Worm (Caenorhabditis elegans) whole organism, L1 larva: ENCODE data around the gene F18E9.8.

Experiments used
- C16A3.4 ChIP-seq: fragments of 150-350 bp; optimal IDR thresholded peaks from 2 replicates; lab custom pipeline; 2014; ENCODE audit warnings: missing biosample characterization, missing genetic modification characterization
- F16B12.6 ChIP-seq: fragments of 150-350 bp; optimal IDR thresholded peaks from 2 replicates; lab custom pipeline; 2014; ENCODE audit warnings: missing biosample characterization, missing genetic modification characterization
- Y116A8C.19 ChIP-seq: sonication (generic microtip); optimal IDR thresholded peaks from 2 replicates; lab custom pipeline; 2016; ENCODE audit warnings: missing compliant biosample characterization, missing genetic modification characterization, borderline replicate concordance
- aha-1 ChIP-seq: fragments of 150-350 bp; optimal IDR thresholded peaks from 2 replicates; lab custom pipeline; 2014; ENCODE audit warnings: missing biosample characterization, missing genetic modification characterization
- blmp-1 ChIP-seq: fragments of 150-350 bp; optimal IDR thresholded peaks from 2 replicates; lab custom pipeline; 2014; ENCODE audit warnings: missing biosample characterization, missing genetic modification characterization
- ceh-63 ChIP-seq: fragments of 200-800 bp; sonication (Bioruptor generic); optimal IDR thresholded peaks from 2 replicates; lab custom pipeline; 2018; ENCODE audit warnings: mild to moderate bottlenecking, missing genetic modification characterization, missing compliant biosample characterization
- ceh-82 ChIP-seq, 3 experiments: fragments of 150-350 bp in 1 of 3; sonication (generic microtip) in 2 of 3; optimal IDR thresholded peaks; 2 replicates each; lab custom pipeline; 2014 to 2017; ENCODE audit warnings: missing biosample characterization in 3 of 3, missing genetic modification characterization in 3 of 3
- dsc-1 ChIP-seq: sonication (generic microtip); optimal IDR thresholded peaks from 2 replicates; lab custom pipeline; 2016; ENCODE audit warnings: mild to moderate bottlenecking, missing genetic modification characterization, missing compliant biosample characterization
- efl-1 ChIP-seq, 4 experiments: fragments of 150-350 bp; optimal IDR thresholded peaks in 3 of 4; peaks in 1 of 4; 1 replicate in 1 of 4; 2 replicates in 3 of 4; lab custom pipeline; 2014; ENCODE audit warnings: missing biosample characterization in 2 of 4, missing genetic modification characterization in 2 of 4, missing genetic modification reagents in 2 of 4
- egl-27 ChIP-seq, 2 experiments: fragments of 150-350 bp in 1 of 2; sonication (generic microtip); optimal IDR thresholded peaks; 3 replicates each; lab custom pipeline; 2017 to 2018; ENCODE audit warnings: missing biosample characterization in 2 of 2, missing genetic modification characterization in 2 of 2, missing genetic modification reagents in 2 of 2
- elt-2 ChIP-seq: sonication (generic microtip); optimal IDR thresholded peaks from 2 replicates; lab custom pipeline; 2016; ENCODE audit warnings: missing genetic modification characterization, mild to moderate bottlenecking, inconsistent platforms, missing compliant biosample characterization, missing genetic modification reagents
- elt-3 ChIP-seq, 6 experiments: fragments of 150-350 bp in 1 of 6; sonication (generic microtip); optimal IDR thresholded peaks; 2 replicates each; lab custom pipeline; 2017 to 2018; ENCODE audit warnings: missing biosample characterization in 6 of 6, missing genetic modification characterization in 6 of 6, inconsistent platforms in 1 of 6
- fkh-10 ChIP-seq: sonication (generic microtip); optimal IDR thresholded peaks from 2 replicates; lab custom pipeline; 2017; ENCODE audit warnings: missing biosample characterization, missing genetic modification reagents, missing genetic modification characterization
- fkh-4 ChIP-seq: sonication (generic microtip); optimal IDR thresholded peaks from 2 replicates; lab custom pipeline; 2016; ENCODE audit warnings: missing compliant biosample characterization, missing genetic modification characterization, borderline replicate concordance
- fkh-8 ChIP-seq: sonication (generic microtip); optimal IDR thresholded peaks from 2 replicates; lab custom pipeline; 2016; ENCODE audit warnings: mild to moderate bottlenecking, missing genetic modification characterization, missing compliant biosample characterization
- grh-1 ChIP-seq: fragments of 200-800 bp; sonication (Bioruptor generic); IDR thresholded peaks from 2 replicates; pipeline ENCODE4 v1.3.6; 2022; ENCODE audit warnings: missing genetic modification reagents, missing genetic modification characterization, missing compliant biosample characterization
- hlh-17 ChIP-seq: fragments of 200-800 bp; sonication (Bioruptor generic); optimal IDR thresholded peaks from 2 replicates; lab custom pipeline; 2018; ENCODE audit warnings: missing genetic modification characterization, mild to moderate bottlenecking, missing compliant biosample characterization, moderate library complexity, borderline replicate concordance
- hlh-4 ChIP-seq: sonication (generic microtip); optimal IDR thresholded peaks from 2 replicates; lab custom pipeline; 2016; ENCODE audit warnings: mild to moderate bottlenecking, missing genetic modification characterization, missing compliant biosample characterization
- hpl-2 ChIP-seq: fragments of 150-350 bp; optimal IDR thresholded peaks from 2 replicates; lab custom pipeline; 2014; ENCODE audit warnings: missing biosample characterization, missing genetic modification reagents, missing genetic modification characterization
- isw-1 ChIP-seq: fragments of 200-800 bp; sonication (Bioruptor generic); IDR thresholded peaks from 2 replicates; pipeline ENCODE4 v1.3.6; 2022; ENCODE audit warnings: missing genetic modification characterization, missing compliant biosample characterization
- jun-1 ChIP-seq: fragments of 150-350 bp; optimal IDR thresholded peaks from 2 replicates; lab custom pipeline; 2014; ENCODE audit warnings: missing biosample characterization, missing genetic modification reagents, missing genetic modification characterization
- lin-14 ChIP-seq: fragments of 200-800 bp; sonication (Bioruptor generic); optimal IDR thresholded peaks from 2 replicates; lab custom pipeline; 2018; ENCODE audit warnings: mild to moderate bottlenecking, missing genetic modification characterization, moderate library complexity, missing compliant biosample characterization
- lin-35 ChIP-seq, 2 experiments: fragments of 150-350 bp; optimal IDR thresholded peaks; 2 replicates each; lab custom pipeline; 2014; ENCODE audit warnings: missing biosample characterization in 2 of 2, missing genetic modification characterization in 2 of 2, missing genetic modification reagents in 2 of 2
- lir-3 ChIP-seq: sonication (generic microtip); optimal IDR thresholded peaks from 2 replicates; lab custom pipeline; 2016; ENCODE audit warnings: mild to moderate bottlenecking, missing genetic modification characterization, moderate library complexity, missing compliant biosample characterization; ENCODE audit not compliant: poor library complexity
- lsy-2 ChIP-seq, 2 experiments: fragments of 150-350 bp; optimal IDR thresholded peaks; 2 replicates each; lab custom pipeline; 2014; ENCODE audit warnings: missing biosample characterization in 2 of 2, missing genetic modification characterization in 2 of 2
- mep-1 ChIP-seq: fragments of 150-350 bp; optimal IDR thresholded peaks from 2 replicates; lab custom pipeline; 2014; ENCODE audit warnings: missing biosample characterization, missing genetic modification characterization
- nhr-12 ChIP-seq: sonication (generic microtip); optimal IDR thresholded peaks from 2 replicates; lab custom pipeline; 2017; ENCODE audit warnings: missing biosample characterization, missing genetic modification characterization
- nhr-237 ChIP-seq: fragments of 150-350 bp; optimal IDR thresholded peaks from 2 replicates; lab custom pipeline; 2014; ENCODE audit warnings: missing biosample characterization, missing genetic modification characterization
- nhr-28 ChIP-seq: fragments of 150-350 bp; optimal IDR thresholded peaks from 2 replicates; lab custom pipeline; 2014; ENCODE audit warnings: missing biosample characterization, missing genetic modification characterization
- nhr-76 ChIP-seq: sonication (generic microtip); optimal IDR thresholded peaks from 2 replicates; lab custom pipeline; 2017; ENCODE audit warnings: missing biosample characterization, missing genetic modification characterization
- nhr-77 ChIP-seq: fragments of 150-350 bp; optimal IDR thresholded peaks from 2 replicates; lab custom pipeline; 2014; ENCODE audit warnings: missing biosample characterization, missing genetic modification characterization
- pag-3 ChIP-seq: sonication (generic microtip); optimal IDR thresholded peaks from 2 replicates; lab custom pipeline; 2017; ENCODE audit warnings: missing genetic modification characterization, mild to moderate bottlenecking, missing compliant biosample characterization, antibody characterized with exemption, borderline replicate concordance; ENCODE audit not compliant: insufficient read depth
- sox-4 ChIP-seq: sonication (generic microtip); optimal IDR thresholded peaks from 2 replicates; lab custom pipeline; 2016; ENCODE audit warnings: missing genetic modification characterization, missing compliant biosample characterization
- swsn-7 ChIP-seq: sonication (generic microtip); optimal IDR thresholded peaks from 2 replicates; lab custom pipeline; 2016; ENCODE audit warnings: missing genetic modification characterization, missing compliant biosample characterization
- tbx-2 ChIP-seq: sonication (generic microtip); optimal IDR thresholded peaks from 2 replicates; lab custom pipeline; 2016; ENCODE audit warnings: missing genetic modification characterization, missing compliant biosample characterization
- tlp-1 ChIP-seq: fragments of 150-350 bp; optimal IDR thresholded peaks from 2 replicates; lab custom pipeline; 2014; ENCODE audit warnings: missing biosample characterization, missing genetic modification characterization
- unc-86 ChIP-seq: sonication (generic microtip); optimal IDR thresholded peaks from 2 replicates; lab custom pipeline; 2016; ENCODE audit warnings: missing genetic modification characterization, missing compliant biosample characterization
- unc-98 ChIP-seq: fragments of 200-800 bp; sonication (Bioruptor generic); IDR thresholded peaks from 2 replicates; pipeline ENCODE4 v1.3.6; 2022; ENCODE audit warnings: missing genetic modification characterization, missing compliant biosample characterization
- vab-15 ChIP-seq: sonication (generic microtip); optimal IDR thresholded peaks from 2 replicates; lab custom pipeline; 2017; ENCODE audit warnings: missing genotype, mild to moderate bottlenecking, missing genetic modification characterization, missing compliant biosample characterization
- zip-4 ChIP-seq: fragments of 200-800 bp; sonication (Bioruptor generic); optimal IDR thresholded peaks from 2 replicates; lab custom pipeline; 2018; ENCODE audit warnings: mild to moderate bottlenecking, missing genetic modification characterization, moderate library complexity, missing compliant biosample characterization

Gene F18E9.8

DNA sequence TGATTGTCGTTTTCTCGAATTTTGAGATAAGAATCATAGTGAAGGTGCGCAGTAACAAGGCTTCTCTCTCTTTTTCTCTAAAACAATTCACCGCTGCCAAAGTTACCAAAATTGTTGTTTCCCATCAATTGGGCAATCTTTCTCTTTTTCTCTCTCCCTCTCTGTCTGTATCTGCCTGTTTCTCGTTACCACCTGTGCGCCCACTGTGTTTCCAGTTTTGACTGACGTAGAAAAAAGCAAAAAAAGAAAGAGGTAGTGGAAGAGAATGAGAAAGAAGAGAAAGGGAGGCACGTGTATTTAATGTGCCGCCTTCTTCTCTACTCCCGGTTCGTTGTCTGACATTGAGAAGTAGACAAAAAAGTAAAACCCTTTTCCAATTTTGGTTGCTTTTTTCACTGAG, 31.2 kb downstream of the F18E9.8 start (continued):
- TF ChIP-seq fkh-10 (GFP tag; lab: Kevin White, UChicago) (no peak), tlp-1 (tag; lab: Kevin White, UChicago) (no peak), blmp-1 (tag; lab: Kevin White, UChicago) (peak; percentile 75), nhr-28 (tag; lab: Kevin White, UChicago) (no peak), lin-35 (GFP tag; optimal IDR thresholded peaks at IDR 0.05; lab: Kevin White, UChicago) (peak; percentile 6 to 80), nhr-76 (no peak), nhr-77 (tag; lab: Kevin White, UChicago) (peak; percentile 45), dsc-1 (tag; lab: Kevin White, UChicago) (no peak), isw-1 (no peak), elt-3 (tag; optimal IDR thresholded peaks at IDR 0.05; lab: Kevin White, UChicago) (peak in 4 of 6 experiments; percentile 20 to 63 (median 38)), lir-3 (tag; lab: Kevin White, UChicago) (no peak), swsn-7 (tag; lab: Kevin White, UChicago) (peak; percentile 41), grh-1 (GFP tag; lab: Robert Waterston, UW) (peak; percentile 63), hlh-4 (no peak), hlh-17 (GFP tag; lab: Kevin White, UChicago) (no peak), nhr-237 (peak; percentile 56), sox-4 (tag; lab: Kevin White, UChicago) (no peak), ceh-63 (no peak), fkh-8 (tag; lab: Kevin White, UChicago) (no peak), vab-15 (no peak), F16B12.6 (tag; lab: Kevin White, UChicago) (no peak), unc-98 (GFP tag; lab: Robert Waterston, UW) (no peak), lin-14 (GFP tag; lab: Kevin White, UChicago) (peak; percentile 90), fkh-4 (tag; lab: Kevin White, UChicago) (no peak), lsy-2 (tag; optimal IDR thresholded peaks at IDR 0.05; lab: Kevin White, UChicago) (peak; percentile 35 to 69), C16A3.4 (tag; lab: Kevin White, UChicago) (peak; percentile 24), mep-1 (tag; lab: Kevin White, UChicago) (peak; percentile 79), hpl-2 (GFP tag; lab: Kevin White, UChicago) (no peak), tbx-2 (tag; lab: Kevin White, UChicago) (peak; percentile 62), jun-1 (tag; lab: Kevin White, UChicago) (peak; percentile 29), Y116A8C.19 (tag; lab: Kevin White, UChicago) (no peak), zip-4 (no peak), pag-3 (no peak), efl-1 (optimal IDR thresholded peaks at IDR 0.05; lab: Kevin White, UChicago) (peak; percentile 20 to 34), efl-1 (GFP tag; optimal IDR thresholded peaks at IDR 0.05 in 1 of 2; lab: Kevin White, UChicago) (no peak), egl-27 (tag; optimal IDR thresholded peaks at IDR 0.05; lab: Kevin White, UChicago) (peak; percentile 33 to 62), unc-86 (tag; lab: Kevin White, UChicago) (no peak)
- TF ChIP-seq, all 84 proteins: peak for 30

DNA sequence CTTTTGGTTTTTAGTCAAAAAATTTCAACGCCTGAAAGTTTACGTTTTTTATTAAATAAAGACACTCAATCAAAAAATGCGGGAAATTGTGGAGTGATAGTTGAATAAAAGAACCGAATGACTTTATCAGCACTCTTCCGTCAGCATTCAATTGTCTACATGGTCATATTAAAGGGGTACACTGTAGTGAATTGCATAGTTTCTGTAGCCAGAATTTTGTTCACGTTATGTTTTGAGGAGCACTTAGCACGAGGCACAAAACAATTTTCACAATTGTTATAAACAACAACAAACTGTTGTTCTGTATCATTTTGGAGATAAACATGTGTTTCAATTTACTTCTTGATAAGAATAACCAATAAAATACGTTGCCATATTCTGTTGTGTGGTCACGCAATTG, 32.3 kb downstream of the F18E9.8 start, which contains the start of gene D2021.4:
TSS of gene D2021.4 (minus strand) at position 48 of the 400 bp plus-strand sequence.
- TF ChIP-seq isw-1 (no peak), pag-3 (no peak), aha-1 (tag; lab: Kevin White, UChicago) (no peak), nhr-12 (tag; lab: Kevin White, UChicago) (no peak), ceh-82 (tag; optimal IDR thresholded peaks at IDR 0.05; lab: Kevin White, UChicago) (no peak), efl-1 (optimal IDR thresholded peaks at IDR 0.05; lab: Kevin White, UChicago) (no peak), efl-1 (GFP tag; optimal IDR thresholded peaks at IDR 0.05 in 1 of 2; lab: Kevin White, UChicago) (peak in 1 of 2 experiments; percentile 62), vab-15 (no peak), elt-2 (peak; percentile 48), nhr-28 (tag; lab: Kevin White, UChicago) (no peak), unc-86 (tag; lab: Kevin White, UChicago) (no peak)
